Fruit fly (Drosophila melanogaster): Measurements from ENCODE around the gene CG10298.

CG10298 gene

dm6 chr3R:6354408-6354807 lies 11.6 kb downstream of the CG10298 start:
- no peak for TF ChIP-seq Hr78 (GFP tag; optimal IDR thresholded peaks at IDR 0.05)
- no peak for TF ChIP-seq tai (GFP tag; optimal IDR thresholded peaks at IDR 0.05)
- peak; percentile 25 for TF ChIP-seq brk (GFP tag; optimal IDR thresholded peaks at IDR 0.05)

- TF ChIP-seq Abd-B (GFP tag; optimal IDR thresholded peaks at IDR 0.05) (no peak), foxo (GFP tag; optimal IDR thresholded peaks at IDR 0.05) (no peak), sage (GFP tag; optimal IDR thresholded peaks at IDR 0.05) (no peak), Hr83 (GFP tag; optimal IDR thresholded peaks at IDR 0.05; ENCODE audit: poor library complexity, severe bottlenecking) (no peak), jim (GFP tag; optimal IDR thresholded peaks at IDR 0.05) (no peak), woc (GFP tag; optimal IDR thresholded peaks at IDR 0.05) (no peak), dl (GFP tag; optimal IDR thresholded peaks at IDR 0.05; ENCODE audit: insufficient read depth in 1 of 2, partially characterized antibody in 2 of 2) (no peak), Dif (GFP tag; optimal IDR thresholded peaks at IDR 0.05; ENCODE audit: partially characterized antibody) (no peak), sv (GFP tag; optimal IDR thresholded peaks at IDR 0.05) (peak; percentile 42), rgr (GFP tag; optimal IDR thresholded peaks at IDR 0.05) (no peak), br (GFP tag; optimal IDR thresholded peaks at IDR 0.05) (no peak), N (GFP tag; optimal IDR thresholded peaks at IDR 0.05) (no peak), pan (optimal IDR thresholded peaks at IDR 0.05) (no peak), Rel (GFP tag; optimal IDR thresholded peaks at IDR 0.05) (no peak), Rel (tag; optimal IDR thresholded peaks at IDR 0.05) (no peak), CG9705 (GFP tag; optimal IDR thresholded peaks at IDR 0.05) (peak; percentile 29), Hnf4 (GFP tag; optimal IDR thresholded peaks at IDR 0.05) (no peak), brk (GFP tag; optimal IDR thresholded peaks at IDR 0.05) (no peak), Myc (optimal IDR thresholded peaks at IDR 0.05) (peak; percentile 30), psq (GFP tag; optimal IDR thresholded peaks at IDR 0.05) (peak; percentile 20), tai (GFP tag; optimal IDR thresholded peaks at IDR 0.05) (no peak), Dfd (GFP tag; optimal IDR thresholded peaks at IDR 0.05) (no peak), OdsH (GFP tag; optimal IDR thresholded peaks at IDR 0.05) (no peak), dsf (GFP tag; optimal IDR thresholded peaks at IDR 0.05; ENCODE audit: borderline replicate concordance) (no peak), Jra (GFP tag; optimal IDR thresholded peaks at IDR 0.05) (no peak), h (GFP tag; optimal IDR thresholded peaks at IDR 0.05) (no peak), GATAd (GFP tag; optimal IDR thresholded peaks at IDR 0.05) (no peak)
Observed at dm6 chr3R:6368100-6368499, 25.3 kb downstream of the CG10298 start, which contains the start of gene CG42724. TSS of gene CG42724 (minus strand) at chr3R:6368288.

- peak; percentile 25 for TF ChIP-seq rgr (GFP tag; optimal IDR thresholded peaks at IDR 0.05)
- TF ChIP-seq HLH106 (tag; optimal IDR thresholded peaks at IDR 0.05), result peak; percentile 29
- TF ChIP-seq CG32264 (GFP tag; optimal IDR thresholded peaks at IDR 0.05), result no peak
- peak; percentile 11 for TF ChIP-seq psq (GFP tag; optimal IDR thresholded peaks at IDR 0.05)
- TF ChIP-seq ey (GFP tag; optimal IDR thresholded peaks at IDR 0.05), result no peak
- TF ChIP-seq Hr83 (GFP tag; optimal IDR thresholded peaks at IDR 0.05; ENCODE audit: poor library complexity, severe bottlenecking), result peak; percentile 57
- no peak for TF ChIP-seq Jra (GFP tag; optimal IDR thresholded peaks at IDR 0.05)
- no peak for TF ChIP-seq Hnf4 (GFP tag; optimal IDR thresholded peaks at IDR 0.05)
- TF ChIP-seq woc (GFP tag; optimal IDR thresholded peaks at IDR 0.05), result peak; percentile 44
- no peak for TF ChIP-seq br (GFP tag; optimal IDR thresholded peaks at IDR 0.05)
- TF ChIP-seq N (GFP tag; optimal IDR thresholded peaks at IDR 0.05), result no peak
- peak; percentile 31 for TF ChIP-seq Myc (optimal IDR thresholded peaks at IDR 0.05)
- TF ChIP-seq Vsx2 (GFP tag; optimal IDR thresholded peaks at IDR 0.05; ENCODE audit: partially characterized antibody), result no peak
Observed at dm6 chr3R:6368550-6369238, 25.9 kb downstream of the CG10298 start, which contains the start of gene CG10286. TSS of gene CG10286 (plus strand) at chr3R:6368965.

- peak; percentile 51 for TF ChIP-seq HLH106 (tag; optimal IDR thresholded peaks at IDR 0.05)
- TF ChIP-seq psq (GFP tag; optimal IDR thresholded peaks at IDR 0.05), result peak; percentile 26
- peak; percentile 36 for TF ChIP-seq dsf (GFP tag; optimal IDR thresholded peaks at IDR 0.05; ENCODE audit: borderline replicate concordance)
- peak; percentile 16 for TF ChIP-seq CG9705 (GFP tag; optimal IDR thresholded peaks at IDR 0.05)
- peak; percentile 41 for TF ChIP-seq fru (GFP tag; optimal IDR thresholded peaks at IDR 0.05)
- TF ChIP-seq foxo (GFP tag; optimal IDR thresholded peaks at IDR 0.05), result peak in 1 of 2 experiments; percentile 29
- TF ChIP-seq Hnf4 (GFP tag; optimal IDR thresholded peaks at IDR 0.05), result peak; percentile 33
- peak; percentile 26 for TF ChIP-seq Hr83 (GFP tag; optimal IDR thresholded peaks at IDR 0.05; ENCODE audit: poor library complexity, severe bottlenecking)
- no peak for TF ChIP-seq Hr78 (GFP tag; optimal IDR thresholded peaks at IDR 0.05)
- TF ChIP-seq Rel (GFP tag; optimal IDR thresholded peaks at IDR 0.05), result no peak
- TF ChIP-seq Rel (tag; optimal IDR thresholded peaks at IDR 0.05), result peak; percentile 3
- peak; percentile 37 for TF ChIP-seq ey (GFP tag; optimal IDR thresholded peaks at IDR 0.05)
- peak; percentile 33 for TF ChIP-seq sv (GFP tag; optimal IDR thresholded peaks at IDR 0.05)
- TF ChIP-seq Jra (GFP tag; optimal IDR thresholded peaks at IDR 0.05), result peak; percentile 62
- TF ChIP-seq OdsH (GFP tag; optimal IDR thresholded peaks at IDR 0.05), result peak; percentile 49
- TF ChIP-seq jim (GFP tag; optimal IDR thresholded peaks at IDR 0.05), result no peak
- peak; percentile 39 for TF ChIP-seq rgr (GFP tag; optimal IDR thresholded peaks at IDR 0.05)
- no peak for TF ChIP-seq sage (GFP tag; optimal IDR thresholded peaks at IDR 0.05)
- peak; percentile 34 for TF ChIP-seq Sp1 (GFP tag; optimal IDR thresholded peaks at IDR 0.05)
- TF ChIP-seq woc (GFP tag; optimal IDR thresholded peaks at IDR 0.05), result peak; percentile 54
- no peak for TF ChIP-seq GATAd (GFP tag; optimal IDR thresholded peaks at IDR 0.05)
- TF ChIP-seq h (GFP tag; optimal IDR thresholded peaks at IDR 0.05), result peak; percentile 58
- TF ChIP-seq Dif (GFP tag; optimal IDR thresholded peaks at IDR 0.05; ENCODE audit: partially characterized antibody), result no peak
Observed at dm6 chr3R:6373512-6374306, 30.9 kb downstream of the CG10298 start.
